Fruit fly (Drosophila melanogaster) whole organism, prepupa: Measurements from ENCODE around the gene CG7065.

ENCODE experiments used
- Blimp-1 ChIP-seq: fragments of 200-800 bp; sonication (Bioruptor generic); optimal IDR thresholded peaks from 3 replicates; lab custom pipeline; 2017; ENCODE audit warnings: missing biosample characterization, missing genetic modification characterization, mild to moderate bottlenecking, moderate library complexity, missing genetic modification reagents
- CG11294 ChIP-seq: fragments of 200-800 bp; sonication (Bioruptor generic); IDR thresholded peaks from 2 replicates; pipeline ENCODE4 v1.3.6; 2022; ENCODE audit warnings: missing biosample characterization, missing genetic modification characterization
- CG11762 ChIP-seq: fragments of 200-800 bp; sonication (Bioruptor generic); optimal IDR thresholded peaks from 3 replicates; lab custom pipeline; 2016; ENCODE audit warnings: missing biosample characterization, missing genetic modification characterization; ENCODE audit not compliant: insufficient read depth
- CG15336 ChIP-seq: fragments of 200-800 bp; sonication (Bioruptor generic); IDR thresholded peaks from 2 replicates; pipeline ENCODE4 v1.3.6; 2022; ENCODE audit warnings: missing biosample characterization, missing genetic modification characterization
- CG1621 ChIP-seq: fragments of 200-800 bp; sonication (Bioruptor generic); optimal IDR thresholded peaks from 3 replicates; lab custom pipeline; 2018; ENCODE audit warnings: missing biosample characterization, mild to moderate bottlenecking, missing genetic modification characterization
- CG16779 ChIP-seq: fragments of 200-800 bp; sonication (Bioruptor generic); optimal IDR thresholded peaks from 3 replicates; lab custom pipeline; 2017; ENCODE audit warnings: missing biosample characterization, mild to moderate bottlenecking, missing genetic modification characterization
- CG3032 ChIP-seq: fragments of 200-800 bp; optimal IDR thresholded peaks from 2 replicates; lab custom pipeline; 2019; ENCODE audit warnings: missing biosample characterization, mild to moderate bottlenecking, missing genetic modification characterization, moderate library complexity
- CG31627 ChIP-seq: fragments of 200-800 bp; sonication (Bioruptor generic); optimal IDR thresholded peaks from 3 replicates; lab custom pipeline; 2016; ENCODE audit warnings: missing biosample characterization, missing genetic modification characterization
- CG32006 ChIP-seq: fragments of 200-800 bp; sonication (Bioruptor generic); optimal IDR thresholded peaks from 3 replicates; lab custom pipeline; 2017; ENCODE audit warnings: missing biosample characterization, mild to moderate bottlenecking, missing genetic modification characterization
- CG4318 ChIP-seq: fragments of 200-800 bp; sonication (Bioruptor generic); optimal IDR thresholded peaks from 3 replicates; lab custom pipeline; 2017; ENCODE audit warnings: missing biosample characterization, mild to moderate bottlenecking, missing genetic modification characterization
- CG6276 ChIP-seq: fragments of 200-800 bp; sonication (Bioruptor generic); optimal IDR thresholded peaks from 2 replicates; lab custom pipeline; 2017; ENCODE audit warnings: missing biosample characterization, mild to moderate bottlenecking, missing genetic modification characterization
- CG6792 ChIP-seq: fragments of 200-800 bp; sonication (Bioruptor generic); optimal IDR thresholded peaks from 3 replicates; lab custom pipeline; 2016; ENCODE audit warnings: missing biosample characterization, missing genetic modification characterization
- CG6808 ChIP-seq: fragments of 200-800 bp; sonication (Bioruptor generic); optimal IDR thresholded peaks from 3 replicates; lab custom pipeline; 2017; ENCODE audit warnings: missing biosample characterization, missing genetic modification characterization, mild to moderate bottlenecking, moderate library complexity, missing genetic modification reagents
- CG6854 ChIP-seq: fragments of 200-800 bp; sonication (Bioruptor generic); optimal IDR thresholded peaks from 2 replicates; lab custom pipeline; 2017; ENCODE audit warnings: missing biosample characterization, mild to moderate bottlenecking, missing genetic modification characterization
- CG7368 ChIP-seq: fragments of 200-800 bp; sonication (Bioruptor generic); optimal IDR thresholded peaks from 3 replicates; lab custom pipeline; 2016; ENCODE audit warnings: missing biosample characterization, missing genetic modification characterization
- CG8319 ChIP-seq: fragments of 200-800 bp; sonication (Bioruptor generic); optimal IDR thresholded peaks from 3 replicates; lab custom pipeline; 2016; ENCODE audit warnings: missing biosample characterization, missing genetic modification characterization
- CG8632 ChIP-seq: fragments of 200-800 bp; sonication (Bioruptor generic); optimal IDR thresholded peaks from 3 replicates; lab custom pipeline; 2016; ENCODE audit warnings: missing biosample characterization, missing genetic modification characterization
- CG9139 ChIP-seq: fragments of 200-800 bp; sonication (Bioruptor generic); optimal IDR thresholded peaks from 3 replicates; lab custom pipeline; 2017; ENCODE audit warnings: missing biosample characterization, mild to moderate bottlenecking, missing genetic modification characterization
- Eip75B ChIP-seq: fragments of 200-800 bp; sonication (Bioruptor generic); optimal IDR thresholded peaks from 3 replicates; lab custom pipeline; 2016; ENCODE audit warnings: missing biosample characterization, missing genetic modification characterization
- Eip78C ChIP-seq: fragments of 200-800 bp; sonication (Bioruptor generic); peaks from one replicate; lab custom pipeline; 2016; ENCODE audit warnings: missing biosample characterization, missing genetic modification characterization
- Ets21C ChIP-seq: fragments of 200-800 bp; sonication (Bioruptor generic); optimal IDR thresholded peaks from 3 replicates; lab custom pipeline; 2016; ENCODE audit warnings: missing biosample characterization, missing genetic modification characterization
- Ets96B ChIP-seq: fragments of 200-800 bp; optimal IDR thresholded peaks from 2 replicates; lab custom pipeline; 2019; ENCODE audit warnings: missing biosample characterization, mild to moderate bottlenecking, missing genetic modification characterization, moderate library complexity
- Hr39 ChIP-seq: fragments of 200-800 bp; sonication (Bioruptor generic); optimal IDR thresholded peaks from 2 replicates; lab custom pipeline; 2016; ENCODE audit warnings: missing biosample characterization, missing genetic modification characterization
- Hr4 ChIP-seq: fragments of 200-800 bp; sonication (Bioruptor generic); optimal IDR thresholded peaks from 3 replicates; lab custom pipeline; 2016; ENCODE audit warnings: missing biosample characterization, missing genetic modification characterization
- Lpt ChIP-seq: fragments of 200-800 bp; sonication (Bioruptor generic); optimal IDR thresholded peaks from 3 replicates; lab custom pipeline; 2016; ENCODE audit warnings: missing biosample characterization, missing genetic modification characterization
- Met ChIP-seq: fragments of 200-800 bp; sonication (Bioruptor generic); optimal IDR thresholded peaks from 3 replicates; lab custom pipeline; 2016; ENCODE audit warnings: missing biosample characterization, missing genetic modification characterization
- Smox ChIP-seq: fragments of 200-800 bp; sonication (Bioruptor generic); optimal IDR thresholded peaks from 3 replicates; lab custom pipeline; 2016; ENCODE audit warnings: missing biosample characterization, missing genetic modification characterization
- Sox102F ChIP-seq: fragments of 200-800 bp; sonication (Bioruptor generic); optimal IDR thresholded peaks from 2 replicates; lab custom pipeline; 2016; ENCODE audit warnings: missing biosample characterization, mild to moderate bottlenecking, missing genetic modification characterization
- Sox14 ChIP-seq: fragments of 200-800 bp; sonication (Bioruptor generic); optimal IDR thresholded peaks from 3 replicates; lab custom pipeline; 2016; ENCODE audit warnings: missing biosample characterization, missing genetic modification characterization
- Sox15 ChIP-seq: fragments of 200-800 bp; sonication (Bioruptor generic); optimal IDR thresholded peaks from 3 replicates; lab custom pipeline; 2016; ENCODE audit warnings: missing biosample characterization, missing genetic modification characterization
- achi ChIP-seq: fragments of 200-800 bp; sonication (Bioruptor generic); optimal IDR thresholded peaks from 3 replicates; lab custom pipeline; 2016; ENCODE audit warnings: missing biosample characterization, missing genetic modification characterization
- acj6 ChIP-seq: fragments of 200-800 bp; sonication (Bioruptor generic); optimal IDR thresholded peaks from 3 replicates; lab custom pipeline; 2016; ENCODE audit warnings: missing biosample characterization, missing genetic modification characterization
- cyc ChIP-seq: fragments of 200-800 bp; sonication (Bioruptor generic); optimal IDR thresholded peaks from 3 replicates; lab custom pipeline; 2016; ENCODE audit warnings: missing biosample characterization, missing genetic modification characterization
- eg ChIP-seq: fragments of 200-800 bp; sonication (Bioruptor generic); IDR thresholded peaks from 3 replicates; pipeline ENCODE4 v1.3.6; 2022; ENCODE audit warnings: missing biosample characterization, missing genetic modification characterization
- esn ChIP-seq: fragments of 200-800 bp; sonication (Bioruptor generic); optimal IDR thresholded peaks from 2 replicates; lab custom pipeline; 2016; ENCODE audit warnings: missing biosample characterization, mild to moderate bottlenecking, missing genetic modification characterization, moderate library complexity
- fd59A ChIP-seq: fragments of 200-800 bp; sonication (Bioruptor generic); optimal IDR thresholded peaks from 2 replicates; lab custom pipeline; 2017; ENCODE audit warnings: missing biosample characterization, mild to moderate bottlenecking, missing genetic modification characterization, missing genetic modification reagents
- net ChIP-seq: fragments of 200-800 bp; sonication (Bioruptor generic); optimal IDR thresholded peaks from 3 replicates; lab custom pipeline; 2016; ENCODE audit warnings: missing biosample characterization, missing genetic modification characterization
- pdm3 ChIP-seq: fragments of 200-800 bp; sonication (Bioruptor generic); optimal IDR thresholded peaks from 3 replicates; lab custom pipeline; 2016; ENCODE audit warnings: missing biosample characterization, missing genetic modification characterization
- salr ChIP-seq, 2 experiments: fragments of 200-800 bp; sonication (Bioruptor generic); optimal IDR thresholded peaks; 3 replicates each; lab custom pipeline; 2016 to 2018; ENCODE audit warnings: missing biosample characterization in 2 of 2, missing genetic modification characterization in 2 of 2, mild to moderate bottlenecking in 1 of 2
- ss ChIP-seq, 2 experiments: fragments of 200-800 bp; sonication (Bioruptor generic); optimal IDR thresholded peaks; 2 replicates in 1 of 2; 3 replicates in 1 of 2; lab custom pipeline; 2017 to 2018; ENCODE audit warnings: mild to moderate bottlenecking in 2 of 2, missing biosample characterization in 2 of 2, missing genetic modification characterization in 2 of 2, moderate library complexity in 1 of 2
- svp ChIP-seq: fragments of 200-800 bp; sonication (Bioruptor generic); peaks from one replicate; lab custom pipeline; 2016; ENCODE audit warnings: missing biosample characterization, missing genetic modification characterization
- vri ChIP-seq: fragments of 200-800 bp; sonication (Bioruptor generic); optimal IDR thresholded peaks from 3 replicates; lab custom pipeline; 2016; ENCODE audit warnings: missing biosample characterization, mild to moderate bottlenecking, missing genetic modification characterization

The CG7065 gene

DNA sequence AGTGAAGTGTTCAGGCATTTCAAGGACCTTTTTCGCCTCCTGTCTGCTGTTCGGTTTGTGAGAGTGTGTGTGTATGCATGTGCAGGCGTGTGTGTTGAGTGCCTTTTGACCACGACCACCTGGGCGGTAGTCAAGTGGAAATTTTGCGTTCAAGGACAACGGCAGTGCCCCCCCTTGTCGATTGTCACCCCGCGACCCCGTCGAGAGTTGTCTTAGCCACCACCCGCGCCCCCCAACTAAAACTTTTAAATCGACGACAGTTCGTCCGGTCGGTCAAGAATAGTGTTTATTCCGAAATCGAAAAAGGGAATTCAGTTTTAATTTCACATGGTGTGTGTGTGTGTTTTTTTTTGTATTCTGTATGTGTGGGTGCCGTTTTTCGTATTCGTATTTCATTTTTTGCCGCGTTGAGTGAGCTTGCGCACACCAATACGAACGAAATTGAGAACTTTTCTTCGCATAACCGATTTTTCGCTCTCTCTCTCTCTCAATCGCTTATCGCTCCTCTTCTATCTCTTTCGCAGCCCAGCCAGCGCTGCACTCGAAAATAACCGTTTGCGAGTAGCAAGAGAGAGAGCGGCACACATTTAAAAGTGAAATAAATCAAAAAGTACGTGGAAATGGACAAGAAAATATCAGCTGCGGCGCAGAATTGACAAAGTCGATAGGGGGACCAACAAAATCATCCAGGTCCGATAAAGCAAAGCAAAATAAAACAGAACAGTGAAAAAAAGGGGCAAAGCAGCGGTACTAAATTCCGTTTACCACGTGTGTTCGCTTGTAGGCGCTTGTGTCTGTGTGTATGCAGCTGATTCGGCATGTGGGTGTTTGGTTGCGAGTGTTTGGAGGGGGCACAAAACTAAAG is 21.6 kb downstream of the CG7065 start (continued):
- TF ChIP-seq Hr4 (GFP tag; lab: Kevin White, UChicago) (no peak), Met (no peak), Eip75B (GFP tag; lab: Kevin White, UChicago) (no peak), cyc (GFP tag; lab: Kevin White, UChicago) (no peak), Sox102F (no peak), ss (GFP tag; optimal IDR thresholded peaks at IDR 0.05; lab: Kevin White, UChicago) (peak; percentile 45 to 56), CG1621 (tag; lab: Kevin White, UChicago) (no peak), vri (no peak), CG6808 (GFP tag; lab: Kevin White, UChicago) (peak; percentile 19), CG6854 (peak; percentile 20), CG7368 (no peak), CG6276 (peak; percentile 64), CG11762 (GFP tag; lab: Kevin White, UChicago) (no peak), acj6 (no peak), achi (GFP tag; lab: Kevin White, UChicago) (no peak), salr (GFP tag; optimal IDR thresholded peaks at IDR 0.05; lab: Kevin White, UChicago) (peak in 1 of 2 experiments; percentile 38), CG6792 (no peak), CG15336 (peak; percentile 32; the same call in 1 of the 2 replicates), fd59A (GFP tag; lab: Kevin White, UChicago) (peak; percentile 10), CG4318 (GFP tag; lab: Kevin White, UChicago) (no peak), svp (no peak), CG16779 (peak; percentile 37), Lpt (GFP tag; lab: Kevin White, UChicago) (no peak), Ets96B (peak; percentile 21), pdm3 (GFP tag; lab: Kevin White, UChicago) (no peak), eg (peak; percentile 69), CG8319 (GFP tag; lab: Kevin White, UChicago) (no peak), net (GFP tag; lab: Kevin White, UChicago) (peak; percentile 35), CG31627 (GFP tag; lab: Kevin White, UChicago) (no peak), CG8632 (GFP tag; lab: Kevin White, UChicago) (no peak), Eip78C (GFP tag; lab: Kevin White, UChicago) (peak; percentile 74), Blimp-1 (GFP tag; lab: Kevin White, UChicago) (peak; percentile 29), Sox15 (GFP tag; lab: Kevin White, UChicago) (no peak), CG11294 (no peak), CG9139 (GFP tag; lab: Kevin White, UChicago) (peak; percentile 41), esn (GFP tag; lab: Kevin White, UChicago) (no peak), Ets21C (GFP tag; lab: Kevin White, UChicago) (no peak), CG32006 (GFP tag; lab: Kevin White, UChicago) (no peak), Sox14 (GFP tag; lab: Kevin White, UChicago) (no peak), Hr39 (GFP tag; lab: Kevin White, UChicago) (no peak), Smox (GFP tag; lab: Kevin White, UChicago) (no peak), CG3032 (tag; lab: Kevin White, UChicago) (no peak)
